Worm (Caenorhabditis elegans) whole organism, L2 larva: Measurements from ENCODE around the gene srh-282.

Source experiments
- ama-1 ChIP-seq: fragments of 150-350 bp; optimal IDR thresholded peaks from 2 replicates; lab custom pipeline; 2018; ENCODE audit warnings: inconsistent platforms
- blmp-1 ChIP-seq: sonication (generic microtip); optimal IDR thresholded peaks from 2 replicates; lab custom pipeline; 2017; ENCODE audit warnings: missing genetic modification characterization, mild to moderate bottlenecking, missing compliant biosample characterization, antibody characterized with exemption, moderate library complexity; ENCODE audit not compliant: insufficient read depth
- nhr-11 ChIP-seq: fragments of 150-350 bp; optimal IDR thresholded peaks from 2 replicates; lab custom pipeline; 2014; ENCODE audit warnings: missing biosample characterization, missing genetic modification characterization
- nhr-129 ChIP-seq: fragments of 150-350 bp; optimal IDR thresholded peaks from 2 replicates; lab custom pipeline; 2014; ENCODE audit warnings: missing biosample characterization, missing genetic modification characterization
- nhr-237 ChIP-seq: fragments of 150-350 bp; optimal IDR thresholded peaks from 2 replicates; lab custom pipeline; 2014; ENCODE audit warnings: missing biosample characterization, missing genetic modification characterization
- unc-39 ChIP-seq: fragments of 150-350 bp; optimal IDR thresholded peaks from 2 replicates; lab custom pipeline; 2014; ENCODE audit warnings: missing biosample characterization, missing genetic modification characterization
- unc-62 ChIP-seq: fragments of 150-350 bp; optimal IDR thresholded peaks from 2 replicates; lab custom pipeline; 2014; ENCODE audit warnings: missing biosample characterization, missing genetic modification reagents, missing genetic modification characterization

DNA sequence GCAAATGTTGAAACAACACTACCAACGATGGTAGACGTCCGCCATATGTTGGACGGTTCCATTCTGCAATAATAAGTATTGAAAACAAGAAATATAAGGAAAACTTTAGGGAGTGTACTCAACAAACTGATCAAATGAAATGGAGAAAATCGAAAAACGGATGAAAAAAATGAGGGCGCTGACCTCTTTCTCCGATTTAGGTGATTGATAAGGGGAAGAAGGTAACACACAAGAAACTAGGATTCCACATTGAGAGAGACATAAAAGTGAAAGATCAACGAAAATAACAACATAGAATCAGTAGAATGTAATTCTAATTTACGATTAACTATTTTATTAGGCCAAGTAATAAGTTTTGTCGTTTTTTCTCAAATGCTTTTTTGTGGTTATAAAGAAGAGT lies 14.1 kb downstream of the srh-282 start, which contains the start of gene dpy-9:
- no peak for TF ChIP-seq nhr-129 (tag; lab: Kevin White, UChicago)
- no peak for TF ChIP-seq unc-39 (tag; lab: Kevin White, UChicago)
- TF ChIP-seq nhr-11, result no peak
- no peak for TF ChIP-seq unc-62 (GFP tag; lab: Kevin White, UChicago)
- TF ChIP-seq nhr-237, result no peak
- TF ChIP-seq blmp-1 (tag; lab: Kevin White, UChicago), result peak; percentile 18
- TF ChIP-seq ama-1 (lab: Kevin White, UChicago), result no peak
